Worm (Caenorhabditis elegans): ENCODE data around the gene ZK669.5.

The ZK669.5 gene

ce11 chrII:7938078-7938477 is 8.6 kb downstream of the ZK669.5 start, which contains the start of gene ZK669.2:
ZK669.2 (minus strand) TSS chrII:7938178.
- TF ChIP-seq egl-27 (tag; optimal IDR thresholded peaks at IDR 0.05), result no peak
- no peak for TF ChIP-seq spr-3 (GFP tag; optimal IDR thresholded peaks at IDR 0.05)

ce11 chrII:7935622-7936021 is 11.1 kb downstream of the ZK669.5 start:
- no peak for TF ChIP-seq spr-1 (tag; optimal IDR thresholded peaks at IDR 0.05)
- TF ChIP-seq madf-5 (GFP tag; IDR thresholded peaks at IDR 0.05), result no peak
- no peak for TF ChIP-seq lin-13 (GFP tag; optimal IDR thresholded peaks at IDR 0.05)
- TF ChIP-seq aly-2 (tag; optimal IDR thresholded peaks at IDR 0.05), result no peak
- no peak for TF ChIP-seq hlh-30 (tag; optimal IDR thresholded peaks at IDR 0.05; ENCODE audit: insufficient read depth)
- TF ChIP-seq dpl-1 (GFP tag; optimal IDR thresholded peaks at IDR 0.05), result no peak
- no peak for TF ChIP-seq ctbp-1 (GFP tag; IDR thresholded peaks at IDR 0.05)
- no peak for TF ChIP-seq gei-8 (GFP tag; optimal IDR thresholded peaks at IDR 0.05)
- TF ChIP-seq sdz-12 (GFP tag; optimal IDR thresholded peaks at IDR 0.05), result no peak
- no peak for TF ChIP-seq T20F7.1 (GFP tag; optimal IDR thresholded peaks at IDR 0.05)
- TF ChIP-seq daf-12 (tag; optimal IDR thresholded peaks at IDR 0.05), result no peak

ce11 chrII:7930671-7931070 is 16.0 kb downstream of the ZK669.5 start:
- TF ChIP-seq nhr-11 (tag; optimal IDR thresholded peaks at IDR 0.05), result no peak
- TF ChIP-seq nhr-6 (tag; optimal IDR thresholded peaks at IDR 0.05), result no peak
- peak; percentile 66 for TF ChIP-seq aha-1 (tag)
- TF ChIP-seq hlh-30 (tag; optimal IDR thresholded peaks at IDR 0.05; ENCODE audit: insufficient read depth), result peak; percentile 61
- no peak for TF ChIP-seq unc-130 (GFP tag; optimal IDR thresholded peaks at IDR 0.05)
- TF ChIP-seq attf-4 (tag; optimal IDR thresholded peaks at IDR 0.05), result no peak
- TF ChIP-seq F49E8.2 (tag; optimal IDR thresholded peaks at IDR 0.05; ENCODE audit: borderline replicate concordance), result no peak
- no peak for TF ChIP-seq hmg-1.1 (GFP tag; IDR thresholded peaks at IDR 0.05)

ce11 chrII:7928600-7928999 is 18.1 kb downstream of the ZK669.5 start, which contains the start of gene spv-1:
spv-1 (minus strand) TSS chrII:7928700.
- TF ChIP-seq mep-1 (tag; optimal IDR thresholded peaks at IDR 0.05) (no peak), ctbp-1 (GFP tag; IDR thresholded peaks at IDR 0.05) (no peak), T20F7.1 (GFP tag; optimal IDR thresholded peaks at IDR 0.05) (no peak), ceh-44 (GFP tag; IDR thresholded peaks at IDR 0.05) (no peak)

- TF ChIP-seq ctbp-1 (GFP tag; IDR thresholded peaks at IDR 0.05), result 0 out of 2 replicates have a peak, but pooled peaks have one; percentile 52
- peak; percentile 70 for TF ChIP-seq fkh-10 (GFP tag; optimal IDR thresholded peaks at IDR 0.05)
- TF ChIP-seq ces-1 (GFP tag; optimal IDR thresholded peaks at IDR 0.05), result peak; percentile 72
- no peak for TF ChIP-seq ceh-44 (GFP tag; IDR thresholded peaks at IDR 0.05)
- TF ChIP-seq unc-62 (GFP tag; optimal IDR thresholded peaks at IDR 0.05 in 1 of 2), result peak in 1 of 2 experiments; percentile 97
- no peak for TF ChIP-seq unc-62 (tag; optimal IDR thresholded peaks at IDR 0.05)
Measured at ce11 chrII:7921155-7921554, 25.5 kb downstream of the ZK669.5 start.

ce11 chrII:7920178-7920577 is 26.5 kb downstream of the ZK669.5 start:
- no peak for TF ChIP-seq saeg-2 (GFP tag; IDR thresholded peaks at IDR 0.05)
- TF ChIP-seq mxl-3 (GFP tag; optimal IDR thresholded peaks at IDR 0.05), result no peak
- TF ChIP-seq zfp-3 (GFP tag; conservative IDR thresholded peaks at IDR 0.05), result no peak
- TF ChIP-seq fkh-10 (GFP tag; optimal IDR thresholded peaks at IDR 0.05), result peak; percentile 80
- no peak for TF ChIP-seq nhr-10 (tag; optimal IDR thresholded peaks at IDR 0.05)
- TF ChIP-seq ces-1 (GFP tag; optimal IDR thresholded peaks at IDR 0.05), result peak; percentile 36
- TF ChIP-seq egl-43 (GFP tag; IDR thresholded peaks at IDR 0.05), result no peak
